Worm (Caenorhabditis elegans) whole organism, late embryonic: ENCODE measurements around the gene aex-3.

Experiments used
- F13H6.1 ChIP-seq: sonication (generic microtip); optimal IDR thresholded peaks from 2 replicates; lab custom pipeline; 2016; ENCODE audit warnings: missing genetic modification characterization, missing compliant biosample characterization
- K02D7.2 ChIP-seq: sonication (generic microtip); optimal IDR thresholded peaks from 2 replicates; lab custom pipeline; 2017; ENCODE audit warnings: mild to moderate bottlenecking, missing genetic modification characterization, missing compliant biosample characterization
- K09A11.1 ChIP-seq: sonication (generic microtip); optimal IDR thresholded peaks from 2 replicates; lab custom pipeline; 2017; ENCODE audit warnings: antibody characterized with exemption, mild to moderate bottlenecking, missing genetic modification characterization, missing compliant biosample characterization; ENCODE audit not compliant: insufficient read depth
- T23F11.4 ChIP-seq: fragments of 200-800 bp; sonication (Bioruptor generic); optimal IDR thresholded peaks from 2 replicates; lab custom pipeline; 2018; ENCODE audit warnings: mild to moderate bottlenecking, missing genetic modification characterization, missing compliant biosample characterization
- Y22D7AL.16 ChIP-seq: sonication (generic microtip); optimal IDR thresholded peaks from 2 replicates; lab custom pipeline; 2016; ENCODE audit warnings: missing genetic modification characterization, missing compliant biosample characterization
- ahr-1 ChIP-seq: sonication (generic microtip); optimal IDR thresholded peaks from 2 replicates; lab custom pipeline; 2016; ENCODE audit warnings: missing genetic modification characterization, missing compliant biosample characterization
- ama-1 ChIP-seq: fragments of 150-350 bp; optimal IDR thresholded peaks from 2 replicates; lab custom pipeline; 2014
- ceh-14 ChIP-seq: sonication (generic microtip); optimal IDR thresholded peaks from 2 replicates; lab custom pipeline; 2016; ENCODE audit warnings: missing genotype, missing genetic modification characterization, missing compliant biosample characterization
- ceh-18 ChIP-seq: sonication (generic microtip); optimal IDR thresholded peaks from 2 replicates; lab custom pipeline; 2016; ENCODE audit warnings: missing genetic modification characterization, missing compliant biosample characterization
- ceh-19 ChIP-seq: fragments of 200-800 bp; sonication (Bioruptor generic); optimal IDR thresholded peaks from 2 replicates; lab custom pipeline; 2018; ENCODE audit warnings: mild to moderate bottlenecking, missing genetic modification characterization, missing compliant biosample characterization
- ceh-2 ChIP-seq: sonication (generic microtip); optimal IDR thresholded peaks from 2 replicates; lab custom pipeline; 2016; ENCODE audit warnings: missing genotype, missing genetic modification characterization, missing compliant biosample characterization
- ceh-24 ChIP-seq: sonication (generic microtip); optimal IDR thresholded peaks from 2 replicates; lab custom pipeline; 2016; ENCODE audit warnings: mild to moderate bottlenecking, missing genetic modification characterization, missing compliant biosample characterization
- ceh-30 ChIP-seq: fragments of 150-350 bp; optimal IDR thresholded peaks from 2 replicates; lab custom pipeline; 2014; ENCODE audit warnings: missing biosample characterization, missing genetic modification characterization
- ceh-31 ChIP-seq: sonication (generic microtip); optimal IDR thresholded peaks from 2 replicates; lab custom pipeline; 2016; ENCODE audit warnings: missing genetic modification characterization, missing compliant biosample characterization
- ceh-45 ChIP-seq: fragments of 200-800 bp; sonication (Bioruptor generic); IDR thresholded peaks from 2 replicates; pipeline ENCODE4 v1.3.6; 2022; ENCODE audit warnings: missing genetic modification reagents, missing genetic modification characterization, missing compliant biosample characterization
- ceh-48 ChIP-seq: sonication (generic microtip); optimal IDR thresholded peaks from 2 replicates; lab custom pipeline; 2016; ENCODE audit warnings: missing genetic modification characterization, inconsistent platforms, missing compliant biosample characterization
- ceh-6 ChIP-seq: fragments of 200-800 bp; sonication (Bioruptor generic); optimal IDR thresholded peaks from 2 replicates; lab custom pipeline; 2018; ENCODE audit warnings: mild to moderate bottlenecking, missing genetic modification characterization, missing compliant biosample characterization
- ceh-9 ChIP-seq: sonication (generic microtip); optimal IDR thresholded peaks from 2 replicates; lab custom pipeline; 2016; ENCODE audit warnings: mild to moderate bottlenecking, missing genetic modification characterization, inconsistent platforms, missing compliant biosample characterization
- che-1 ChIP-seq: sonication (generic microtip); optimal IDR thresholded peaks from 2 replicates; lab custom pipeline; 2016; ENCODE audit warnings: mild to moderate bottlenecking, missing genetic modification characterization, missing compliant biosample characterization
- dmd-4 ChIP-seq: sonication (generic microtip); optimal IDR thresholded peaks from 2 replicates; lab custom pipeline; 2016; ENCODE audit warnings: borderline replicate concordance, missing genetic modification characterization, missing compliant biosample characterization
- elt-4 ChIP-seq: sonication (generic microtip); optimal IDR thresholded peaks from 2 replicates; lab custom pipeline; 2016; ENCODE audit warnings: missing genetic modification characterization, missing compliant biosample characterization
- ets-4 ChIP-seq: sonication (generic microtip); optimal IDR thresholded peaks from 2 replicates; lab custom pipeline; 2016; ENCODE audit warnings: missing genetic modification characterization, missing compliant biosample characterization
- hlh-30 ChIP-seq: sonication (generic microtip); optimal IDR thresholded peaks from 2 replicates; lab custom pipeline; 2017; ENCODE audit warnings: antibody characterized with exemption, missing genetic modification characterization, missing compliant biosample characterization; ENCODE audit not compliant: insufficient read depth
- hlh-6 ChIP-seq: sonication (generic microtip); optimal IDR thresholded peaks from 2 replicates; lab custom pipeline; 2016; ENCODE audit warnings: missing genotype, missing genetic modification characterization, missing compliant biosample characterization
- lim-6 ChIP-seq: sonication (generic microtip); optimal IDR thresholded peaks from 2 replicates; lab custom pipeline; 2016; ENCODE audit warnings: missing genetic modification characterization, missing compliant biosample characterization
- lin-11 ChIP-seq: fragments of 200-800 bp; sonication (Bioruptor generic); optimal IDR thresholded peaks from 2 replicates; lab custom pipeline; 2018; ENCODE audit warnings: mild to moderate bottlenecking, missing genetic modification characterization, missing compliant biosample characterization
- mec-3 ChIP-seq: sonication (generic microtip); optimal IDR thresholded peaks from 2 replicates; lab custom pipeline; 2016; ENCODE audit warnings: borderline replicate concordance, missing genetic modification characterization, missing compliant biosample characterization
- nfya-1 ChIP-seq: sonication (generic microtip); optimal IDR thresholded peaks from 2 replicates; lab custom pipeline; 2017; ENCODE audit warnings: missing genetic modification characterization, mild to moderate bottlenecking, missing compliant biosample characterization, antibody characterized with exemption, moderate library complexity
- nhr-232 ChIP-seq: sonication (generic microtip); optimal IDR thresholded peaks from 2 replicates; lab custom pipeline; 2016; ENCODE audit warnings: missing genetic modification characterization, missing compliant biosample characterization
- npax-4 ChIP-seq: sonication (generic microtip); optimal IDR thresholded peaks from 2 replicates; lab custom pipeline; 2016; ENCODE audit warnings: missing genetic modification characterization, missing compliant biosample characterization
- odd-2 ChIP-seq: sonication (generic microtip); optimal IDR thresholded peaks from 2 replicates; lab custom pipeline; 2017; ENCODE audit warnings: antibody characterized with exemption, mild to moderate bottlenecking, missing genetic modification characterization, missing compliant biosample characterization
- pag-3 ChIP-seq: sonication (generic microtip); optimal IDR thresholded peaks from 2 replicates; lab custom pipeline; 2016; ENCODE audit warnings: missing compliant biosample characterization, missing genetic modification characterization, borderline replicate concordance
- pat-9 ChIP-seq: fragments of 200-800 bp; sonication (Bioruptor generic); optimal IDR thresholded peaks from 2 replicates; lab custom pipeline; 2018; ENCODE audit warnings: mild to moderate bottlenecking, missing genetic modification characterization, moderate library complexity, missing compliant biosample characterization
- pqm-1 ChIP-seq: sonication (generic microtip); optimal IDR thresholded peaks from 2 replicates; lab custom pipeline; 2016; ENCODE audit warnings: missing genetic modification characterization, missing compliant biosample characterization
- pros-1 ChIP-seq: fragments of 150-350 bp; optimal IDR thresholded peaks from 2 replicates; lab custom pipeline; 2014; ENCODE audit warnings: missing biosample characterization, missing genetic modification reagents, missing genetic modification characterization
- ref-2 ChIP-seq: sonication (generic microtip); optimal IDR thresholded peaks from 2 replicates; lab custom pipeline; 2016; ENCODE audit warnings: missing genetic modification characterization, missing compliant biosample characterization
- rnt-1 ChIP-seq: sonication (generic microtip); optimal IDR thresholded peaks from 2 replicates; lab custom pipeline; 2016; ENCODE audit warnings: missing genetic modification characterization, missing compliant biosample characterization
- sdc-2 ChIP-seq: sonication (generic microtip); optimal IDR thresholded peaks from 2 replicates; lab custom pipeline; 2016; ENCODE audit warnings: missing genotype, missing genetic modification characterization, missing compliant biosample characterization
- sox-2 ChIP-seq: fragments of 200-800 bp; sonication (Bioruptor generic); IDR thresholded peaks from 2 replicates; pipeline ENCODE4 v1.3.6; 2022; ENCODE audit warnings: missing genetic modification reagents, missing genetic modification characterization, missing compliant biosample characterization
- sox-4 ChIP-seq: sonication (generic microtip); optimal IDR thresholded peaks from 2 replicates; lab custom pipeline; 2017; ENCODE audit warnings: mild to moderate bottlenecking, missing genetic modification characterization, inconsistent platforms, missing compliant biosample characterization
- unc-42 ChIP-seq: sonication (generic microtip); optimal IDR thresholded peaks from 2 replicates; lab custom pipeline; 2016; ENCODE audit warnings: missing genotype, missing genetic modification characterization, missing compliant biosample characterization
- unc-55 ChIP-seq: sonication (generic microtip); optimal IDR thresholded peaks from 2 replicates; lab custom pipeline; 2017; ENCODE audit warnings: missing biosample characterization, missing genetic modification reagents, missing genetic modification characterization
- unc-86 ChIP-seq: sonication (generic microtip); optimal IDR thresholded peaks from 2 replicates; lab custom pipeline; 2016; ENCODE audit warnings: missing genetic modification characterization, missing compliant biosample characterization
- ztf-16 ChIP-seq: sonication (generic microtip); optimal IDR thresholded peaks from 2 replicates; lab custom pipeline; 2017; ENCODE audit warnings: missing genetic modification characterization, missing compliant biosample characterization

aex-3 gene

DNA sequence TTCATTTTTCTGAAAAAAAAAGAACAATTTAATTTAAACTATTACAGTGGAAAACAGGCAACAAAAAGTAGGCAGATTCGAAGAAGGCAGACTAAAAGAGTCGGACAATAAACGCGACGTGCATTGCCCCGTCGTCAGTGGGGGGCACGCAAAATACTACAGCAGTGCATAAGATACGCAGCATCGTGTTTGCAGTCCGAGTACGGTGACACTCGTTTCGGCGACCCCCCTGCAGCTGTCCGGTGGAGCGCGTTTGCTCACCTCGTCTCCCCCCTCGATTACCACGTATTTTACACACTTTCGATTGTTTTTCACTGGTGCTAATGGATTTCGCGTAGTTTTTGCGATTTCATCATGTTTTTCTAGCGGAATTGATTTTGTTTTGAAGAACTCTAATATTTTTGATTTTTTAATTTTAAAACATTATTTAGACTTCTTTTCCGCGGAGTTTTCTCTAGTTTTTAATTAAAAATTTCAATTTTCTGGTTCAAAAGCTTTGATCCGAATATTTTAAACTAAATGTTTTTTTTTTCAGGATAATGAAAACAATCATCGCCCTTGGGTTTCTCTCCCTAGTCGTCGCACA lies 8.6 kb upstream of the aex-3 start, which contains the start of the genes trap-2 and ile-2 (continued):
- TF ChIP-seq hlh-6 (tag; lab: Kevin White, UChicago) (no peak), hlh-30 (tag; lab: Kevin White, UChicago) (peak; percentile 76), F13H6.1 (tag; lab: Kevin White, UChicago) (no peak), unc-86 (tag; lab: Kevin White, UChicago) (no peak), K09A11.1 (tag; lab: Kevin White, UChicago) (no peak), elt-4 (tag; lab: Kevin White, UChicago) (no peak), pros-1 (tag; lab: Kevin White, UChicago) (peak; percentile 67), odd-2 (tag; lab: Kevin White, UChicago) (no peak), lim-6 (no peak), ceh-6 (GFP tag; lab: Kevin White, UChicago) (no peak), ceh-24 (tag; lab: Kevin White, UChicago) (no peak), ama-1 (lab: Kevin White, UChicago) (no peak), npax-4 (no peak), che-1 (tag; lab: Kevin White, UChicago) (no peak), ceh-9 (tag; lab: Kevin White, UChicago) (no peak), rnt-1 (tag; lab: Kevin White, UChicago) (peak; percentile 45), sdc-2 (peak; percentile 92), unc-55 (GFP tag; lab: Kevin White, UChicago) (peak; percentile 66), ceh-30 (tag; lab: Kevin White, UChicago) (no peak), mec-3 (tag; lab: Kevin White, UChicago) (no peak), ceh-18 (peak; percentile 62), K02D7.2 (no peak), T23F11.4 (GFP tag; lab: Kevin White, UChicago) (no peak), ceh-45 (GFP tag; lab: Robert Waterston, UW) (no peak), sox-2 (GFP tag; lab: Robert Waterston, UW) (peak; percentile 22; the same call in 1 of the 2 replicates), lin-11 (tag; lab: Kevin White, UChicago) (no peak), ztf-16 (peak; percentile 36), ceh-2 (tag; lab: Kevin White, UChicago) (peak; percentile 46)

- TF ChIP-seq ceh-14 (tag; lab: Kevin White, UChicago) (peak; percentile 2), sox-4 (tag; lab: Kevin White, UChicago) (no peak), nfya-1 (no peak)
Measured at ce11 chrX:763452-763851, 3.9 kb upstream of the aex-3 start, which contains the start of gene dyf-11. TSS of gene dyf-11 (plus strand) at chrX:763752.

- peak; percentile 60 for TF ChIP-seq unc-86 (tag; lab: Kevin White, UChicago)
- TF ChIP-seq sox-4 (tag; lab: Kevin White, UChicago): peak; percentile 20
- TF ChIP-seq che-1 (tag; lab: Kevin White, UChicago): no peak
- peak; percentile 42 for TF ChIP-seq unc-42 (tag; lab: Kevin White, UChicago)
- no peak for TF ChIP-seq pag-3 (tag; lab: Kevin White, UChicago)
- TF ChIP-seq ceh-19 (GFP tag; lab: Kevin White, UChicago): peak; percentile 9
- TF ChIP-seq nfya-1: peak; percentile 38
- TF ChIP-seq ceh-48: peak; percentile 40
- TF ChIP-seq ceh-31 (tag; lab: Kevin White, UChicago): peak; percentile 9
Measured at ce11 chrX:760579-760978, 1.0 kb upstream of the aex-3 start.

DNA sequence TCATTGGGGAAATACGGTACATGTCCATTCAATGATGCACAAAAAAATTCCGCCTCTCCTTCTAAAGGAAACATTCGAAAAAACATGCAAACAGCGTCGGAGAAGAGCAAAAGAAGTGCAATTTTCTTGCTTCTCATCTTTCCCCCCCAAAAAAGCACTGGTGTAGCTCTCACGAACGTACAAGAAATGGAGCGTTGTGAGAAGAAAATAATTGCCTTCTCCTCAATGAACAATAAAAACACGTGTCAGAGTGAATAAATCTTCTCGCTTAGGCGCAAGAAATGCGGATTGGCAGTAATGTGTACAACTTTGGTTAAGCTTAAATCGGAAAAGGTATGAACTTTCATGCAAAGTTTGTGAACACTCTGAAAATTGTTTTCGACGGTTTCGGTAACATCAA lies 11.2 kb downstream of the aex-3 start:
- no peak for TF ChIP-seq mec-3 (tag; lab: Kevin White, UChicago)
- TF ChIP-seq ceh-19 (GFP tag; lab: Kevin White, UChicago): no peak
- no peak for TF ChIP-seq hlh-6 (tag; lab: Kevin White, UChicago)
- no peak for TF ChIP-seq nfya-1
- no peak for TF ChIP-seq ahr-1 (tag; lab: Kevin White, UChicago)
- no peak for TF ChIP-seq nhr-232 (tag; lab: Kevin White, UChicago)
- no peak for TF ChIP-seq pat-9 (tag; lab: Kevin White, UChicago)
- no peak for TF ChIP-seq ets-4 (tag; lab: Kevin White, UChicago)
- no peak for TF ChIP-seq ama-1 (lab: Kevin White, UChicago)
- no peak for TF ChIP-seq unc-55 (GFP tag; lab: Kevin White, UChicago)
- TF ChIP-seq ref-2: no peak
- no peak for TF ChIP-seq pqm-1 (tag; lab: Kevin White, UChicago)
- no peak for TF ChIP-seq T23F11.4 (GFP tag; lab: Kevin White, UChicago)
- TF ChIP-seq Y22D7AL.16 (tag; lab: Kevin White, UChicago): no peak
- no peak for TF ChIP-seq hlh-30 (tag; lab: Kevin White, UChicago)
- no peak for TF ChIP-seq che-1 (tag; lab: Kevin White, UChicago)
- no peak for TF ChIP-seq ceh-48
- TF ChIP-seq ceh-31 (tag; lab: Kevin White, UChicago): no peak
- no peak for TF ChIP-seq dmd-4 (tag; lab: Kevin White, UChicago)
- TF ChIP-seq, all 69 proteins: peak for 0
